Worm (Caenorhabditis elegans) whole organism, young adult: ENCODE data around the gene lron-5.

Experiments
- B0019.2 ChIP-seq: fragments of 200-800 bp; sonication (Bioruptor generic); conservative IDR thresholded peaks from 2 replicates; pipeline ENCODE4 v1.3.6; 2022; ENCODE audit warnings: missing genetic modification reagents, missing genetic modification characterization, missing compliant biosample characterization
- B0035.1 ChIP-seq: sonication (generic microtip); optimal IDR thresholded peaks from 2 replicates; lab custom pipeline; 2016; ENCODE audit warnings: missing genetic modification characterization, mild to moderate bottlenecking, missing compliant biosample characterization, missing genotype, missing genetic modification reagents
- K11D2.4 ChIP-seq: fragments of 200-800 bp; sonication (Bioruptor generic); IDR thresholded peaks from 2 replicates; pipeline ENCODE4 v1.3.6; 2022; ENCODE audit warnings: missing genetic modification reagents, missing genetic modification characterization, missing compliant biosample characterization
- T26A5.8 ChIP-seq: sonication (generic microtip); optimal IDR thresholded peaks from 2 replicates; lab custom pipeline; 2016; ENCODE audit warnings: missing genetic modification characterization, missing compliant biosample characterization
- Y56A3A.18 ChIP-seq: fragments of 200-800 bp; sonication (Bioruptor generic); IDR thresholded peaks from 2 replicates; pipeline ENCODE4 v1.3.6; 2022; ENCODE audit warnings: missing genetic modification reagents, missing genetic modification characterization, missing compliant biosample characterization
- Y95B8A.8 ChIP-seq: fragments of 200-800 bp; sonication (Bioruptor generic); IDR thresholded peaks from 2 replicates; pipeline ENCODE4 v1.3.6; 2022; ENCODE audit warnings: missing genetic modification reagents, missing genetic modification characterization, missing compliant biosample characterization
- ZK185.1 ChIP-seq: sonication (generic microtip); optimal IDR thresholded peaks from 2 replicates; lab custom pipeline; 2016; ENCODE audit warnings: mild to moderate bottlenecking, missing genetic modification characterization, missing compliant biosample characterization; ENCODE audit not compliant: poor library complexity, severe bottlenecking
- ama-1 ChIP-seq, 3 experiments: fragments of 150-350 bp in 1 of 3; sonication (generic microtip) in 2 of 3; optimal IDR thresholded peaks; 2 replicates each; lab custom pipeline; 2014 to 2018; ENCODE audit warnings: missing biosample characterization in 2 of 3, missing genetic modification characterization in 2 of 3, missing genetic modification reagents in 2 of 3
- aptf-2 ChIP-seq: fragments of 200-800 bp; sonication (Bioruptor generic); conservative IDR thresholded peaks from 2 replicates; pipeline ENCODE4 v1.3.6; 2022; ENCODE audit warnings: missing genetic modification reagents, missing genetic modification characterization, missing compliant biosample characterization
- aptf-3 ChIP-seq: fragments of 200-800 bp; sonication (Bioruptor generic); IDR thresholded peaks from 2 replicates; pipeline ENCODE4 v1.3.6; 2022; ENCODE audit warnings: missing genetic modification characterization, missing compliant biosample characterization
- athp-1 ChIP-seq: sonication (generic microtip); optimal IDR thresholded peaks from 2 replicates; lab custom pipeline; 2017; ENCODE audit warnings: mild to moderate bottlenecking, missing genetic modification characterization, missing compliant biosample characterization
- attf-5 ChIP-seq: fragments of 200-800 bp; sonication (Bioruptor generic); optimal IDR thresholded peaks from 2 replicates; lab custom pipeline; 2018; ENCODE audit warnings: mild to moderate bottlenecking, missing genetic modification characterization, missing compliant biosample characterization
- bed-1 ChIP-seq: fragments of 200-800 bp; sonication (Bioruptor generic); IDR thresholded peaks from 2 replicates; pipeline ENCODE4 v1.3.6; 2022; ENCODE audit warnings: missing genetic modification reagents, missing genetic modification characterization, missing compliant biosample characterization
- ceh-27 ChIP-seq: fragments of 200-800 bp; sonication (Bioruptor generic); optimal IDR thresholded peaks from 2 replicates; lab custom pipeline; 2018; ENCODE audit warnings: mild to moderate bottlenecking, missing genetic modification characterization, moderate library complexity, missing compliant biosample characterization
- ceh-91 ChIP-seq: fragments of 200-800 bp; sonication (Bioruptor generic); IDR thresholded peaks from 2 replicates; pipeline ENCODE4 v1.3.6; 2022; ENCODE audit warnings: missing genetic modification reagents, missing genetic modification characterization, missing compliant biosample characterization
- dox-1 ChIP-seq: fragments of 200-800 bp; sonication (Bioruptor generic); IDR thresholded peaks from 2 replicates; pipeline ENCODE4 v1.3.6; 2022; ENCODE audit warnings: missing genetic modification reagents, missing genetic modification characterization, missing compliant biosample characterization
- hlh-26 ChIP-seq: fragments of 200-800 bp; sonication (Bioruptor generic); conservative IDR thresholded peaks from 2 replicates; pipeline ENCODE4 v1.3.6; 2022; ENCODE audit warnings: missing genetic modification reagents, missing genetic modification characterization, missing compliant biosample characterization
- hmg-1.2 ChIP-seq: fragments of 200-800 bp; sonication (Bioruptor generic); IDR thresholded peaks from 2 replicates; pipeline ENCODE4 v1.3.6; 2022; ENCODE audit warnings: missing genetic modification reagents, missing genetic modification characterization, missing compliant biosample characterization
- lag-1 ChIP-seq: fragments of 200-800 bp; sonication (Bioruptor generic); IDR thresholded peaks from 2 replicates; pipeline ENCODE4 v1.3.6; 2022; ENCODE audit warnings: missing genetic modification reagents, missing genetic modification characterization, missing compliant biosample characterization
- let-526 ChIP-seq: fragments of 200-800 bp; sonication (Bioruptor generic); IDR thresholded peaks from 2 replicates; pipeline ENCODE4 v1.3.6; 2022; ENCODE audit warnings: missing genetic modification reagents, missing genetic modification characterization, missing compliant biosample characterization
- lin-35 ChIP-seq, 3 experiments: fragments of 150-350 bp in 2 of 3; sonication (generic microtip) in 1 of 3; optimal IDR thresholded peaks; 2 replicates each; lab custom pipeline; 2014 to 2018; ENCODE audit warnings: missing biosample characterization in 3 of 3, missing genetic modification characterization in 3 of 3, missing genetic modification reagents in 3 of 3
- lir-1 ChIP-seq: fragments of 200-800 bp; sonication (Bioruptor generic); conservative IDR thresholded peaks from 2 replicates; pipeline ENCODE4 v1.3.6; 2022; ENCODE audit warnings: missing genetic modification reagents, missing genetic modification characterization, missing compliant biosample characterization
- madf-8 ChIP-seq: fragments of 200-800 bp; sonication (Bioruptor generic); conservative IDR thresholded peaks from 2 replicates; pipeline ENCODE4 v1.3.6; 2022; ENCODE audit warnings: missing genetic modification reagents, missing genetic modification characterization, missing compliant biosample characterization
- nhr-179 ChIP-seq: sonication (generic microtip); optimal IDR thresholded peaks from 2 replicates; lab custom pipeline; 2016; ENCODE audit warnings: mild to moderate bottlenecking, missing genetic modification characterization, missing compliant biosample characterization
- nhr-80 ChIP-seq: sonication (generic microtip); optimal IDR thresholded peaks from 2 replicates; lab custom pipeline; 2016; ENCODE audit warnings: missing genetic modification characterization, missing compliant biosample characterization
- sdz-38 ChIP-seq: sonication (generic microtip); optimal IDR thresholded peaks from 2 replicates; lab custom pipeline; 2016; ENCODE audit warnings: missing genotype, missing genetic modification characterization, missing compliant biosample characterization
- snpc-1.1 ChIP-seq: sonication (generic microtip); optimal IDR thresholded peaks from 2 replicates; lab custom pipeline; 2017; ENCODE audit warnings: missing genetic modification characterization, mild to moderate bottlenecking, missing compliant biosample characterization, antibody characterized with exemption, moderate library complexity, missing genotype, missing genetic modification reagents; ENCODE audit not compliant: insufficient read depth
- snpc-3.4 ChIP-seq: sonication (generic microtip); optimal IDR thresholded peaks from 2 replicates; lab custom pipeline; 2017; ENCODE audit warnings: missing genetic modification characterization, mild to moderate bottlenecking, missing compliant biosample characterization, antibody characterized with exemption, moderate library complexity, missing genotype, missing genetic modification reagents
- snpc-4 ChIP-seq, 5 experiments: fragments of 150-350 bp in 1 of 5; sonication (generic microtip) in 4 of 5; optimal IDR thresholded peaks; 2 replicates each; lab custom pipeline; 2014 to 2018; ENCODE audit warnings: missing genetic modification characterization in 5 of 5, missing biosample characterization in 3 of 5, antibody characterized with exemption in 2 of 5, mild to moderate bottlenecking in 2 of 5, missing compliant biosample characterization in 2 of 5, missing genotype in 2 of 5, moderate library complexity in 2 of 5, missing genetic modification reagents in 1 of 5
- tbx-9 ChIP-seq: sonication (generic microtip); optimal IDR thresholded peaks from 2 replicates; lab custom pipeline; 2016; ENCODE audit warnings: borderline replicate concordance, missing genetic modification characterization, inconsistent platforms, missing compliant biosample characterization
- ztf-22 ChIP-seq: fragments of 200-800 bp; sonication (Bioruptor generic); optimal IDR thresholded peaks from 2 replicates; lab custom pipeline; 2018; ENCODE audit warnings: mild to moderate bottlenecking, missing genetic modification characterization, moderate library complexity, missing compliant biosample characterization
- ztf-6 ChIP-seq: fragments of 200-800 bp; sonication (Bioruptor generic); IDR thresholded peaks from 2 replicates; pipeline ENCODE4 v1.3.6; 2022; ENCODE audit warnings: missing genetic modification reagents, missing genetic modification characterization, missing compliant biosample characterization

The lron-5 gene

ce11 chrIII:4666753-4667400 lies 44.0 kb downstream of the lron-5 start:
- TF ChIP-seq let-526 (GFP tag; lab: Robert Waterston, UW) (no peak), snpc-1.1 (tag; lab: Kevin White, UChicago) (no peak), lir-1 (GFP tag; lab: Robert Waterston, UW) (peak; percentile 26; the same call in 1 of the 2 replicates), snpc-4 (GFP tag; optimal IDR thresholded peaks at IDR 0.05; lab: Kevin White, UChicago) (no peak), snpc-4 (tag; optimal IDR thresholded peaks at IDR 0.05; lab: Kevin White, UChicago) (no peak), ZK185.1 (tag; lab: Kevin White, UChicago) (no peak), B0019.2 (GFP tag; lab: Robert Waterston, UW) (no peak), aptf-3 (GFP tag; lab: Robert Waterston, UW) (no peak), ceh-27 (GFP tag; lab: Kevin White, UChicago) (peak; percentile 86), B0035.1 (tag; lab: Kevin White, UChicago) (no peak), hlh-26 (no peak), madf-8 (GFP tag; lab: Robert Waterston, UW) (no peak), snpc-3.4 (tag; lab: Kevin White, UChicago) (no peak), T26A5.8 (tag; lab: Kevin White, UChicago) (no peak), sdz-38 (no peak), athp-1 (tag; lab: Kevin White, UChicago) (no peak), hmg-1.2 (GFP tag; lab: Robert Waterston, UW) (peak; percentile 54; the same call in 1 of the 2 replicates), attf-5 (GFP tag; lab: Kevin White, UChicago) (peak; percentile 6), lin-35 (GFP tag; optimal IDR thresholded peaks at IDR 0.05; lab: Kevin White, UChicago) (no peak), ceh-91 (GFP tag; lab: Robert Waterston, UW) (no peak), ztf-6 (GFP tag; lab: Robert Waterston, UW) (no peak)
- TF ChIP-seq, all 124 proteins: peak for 4

- TF ChIP-seq snpc-4 (GFP tag; optimal IDR thresholded peaks at IDR 0.05; lab: Kevin White, UChicago): no peak
- TF ChIP-seq snpc-4 (tag; optimal IDR thresholded peaks at IDR 0.05; lab: Kevin White, UChicago): no peak
- no peak for TF ChIP-seq snpc-1.1 (tag; lab: Kevin White, UChicago)
- TF ChIP-seq bed-1 (GFP tag; lab: Robert Waterston, UW): no peak
- peak; percentile 23 for TF ChIP-seq nhr-80 (tag; lab: Kevin White, UChicago)
- TF ChIP-seq K11D2.4 (GFP tag; lab: Robert Waterston, UW): no peak
- no peak for TF ChIP-seq ama-1 (optimal IDR thresholded peaks at IDR 0.05; lab: Kevin White, UChicago)
- TF ChIP-seq ama-1 (GFP tag; optimal IDR thresholded peaks at IDR 0.05; lab: Kevin White, UChicago): no peak
- TF ChIP-seq Y56A3A.18: no peak
- no peak for TF ChIP-seq tbx-9 (tag; lab: Kevin White, UChicago)
Measured at ce11 chrIII:4668073-4668472, 45.2 kb downstream of the lron-5 start.

ce11 chrIII:4671491-4671890 lies 48.7 kb downstream of the lron-5 start, which contains the start of gene T23F11.11:
Gene T23F11.11, minus strand, starts transcription at chrIII:4671591.
- TF ChIP-seq Y95B8A.8 (GFP tag; lab: Robert Waterston, UW): no peak
- TF ChIP-seq ztf-22 (GFP tag; lab: Kevin White, UChicago): no peak
- TF ChIP-seq dox-1 (GFP tag; lab: Robert Waterston, UW): no peak
- TF ChIP-seq lag-1: no peak
- no peak for TF ChIP-seq aptf-2 (GFP tag; lab: Robert Waterston, UW)
- no peak for TF ChIP-seq nhr-179
